Fruit fly (Drosophila melanogaster) whole organism, prepupa: Measurements from ENCODE around the gene CG9609.

Source experiments
- Blimp-1 ChIP-seq: fragments of 200-800 bp; sonication (Bioruptor generic); optimal IDR thresholded peaks from 3 replicates; lab custom pipeline; 2017; ENCODE audit warnings: missing biosample characterization, missing genetic modification characterization, mild to moderate bottlenecking, moderate library complexity, missing genetic modification reagents
- CG10669 ChIP-seq: fragments of 200-800 bp; sonication (Bioruptor generic); optimal IDR thresholded peaks from 3 replicates; lab custom pipeline; 2018; ENCODE audit warnings: missing biosample characterization, mild to moderate bottlenecking, missing genetic modification characterization, moderate library complexity
- CG11762 ChIP-seq: fragments of 200-800 bp; sonication (Bioruptor generic); optimal IDR thresholded peaks from 3 replicates; lab custom pipeline; 2016; ENCODE audit warnings: missing biosample characterization, missing genetic modification characterization; ENCODE audit not compliant: insufficient read depth
- CG15336 ChIP-seq: fragments of 200-800 bp; sonication (Bioruptor generic); IDR thresholded peaks from 2 replicates; pipeline ENCODE4 v1.3.6; 2022; ENCODE audit warnings: missing biosample characterization, missing genetic modification characterization
- CG1621 ChIP-seq: fragments of 200-800 bp; sonication (Bioruptor generic); optimal IDR thresholded peaks from 3 replicates; lab custom pipeline; 2018; ENCODE audit warnings: missing biosample characterization, mild to moderate bottlenecking, missing genetic modification characterization
- CG16779 ChIP-seq: fragments of 200-800 bp; sonication (Bioruptor generic); optimal IDR thresholded peaks from 3 replicates; lab custom pipeline; 2017; ENCODE audit warnings: missing biosample characterization, mild to moderate bottlenecking, missing genetic modification characterization
- CG3032 ChIP-seq: fragments of 200-800 bp; optimal IDR thresholded peaks from 2 replicates; lab custom pipeline; 2019; ENCODE audit warnings: missing biosample characterization, mild to moderate bottlenecking, missing genetic modification characterization, moderate library complexity
- CG32006 ChIP-seq: fragments of 200-800 bp; sonication (Bioruptor generic); optimal IDR thresholded peaks from 3 replicates; lab custom pipeline; 2017; ENCODE audit warnings: missing biosample characterization, mild to moderate bottlenecking, missing genetic modification characterization
- CG34406 ChIP-seq: fragments of 200-800 bp; sonication (Bioruptor generic); optimal IDR thresholded peaks from 3 replicates; lab custom pipeline; 2016; ENCODE audit warnings: missing biosample characterization, missing genetic modification characterization
- CG3919 ChIP-seq: fragments of 200-800 bp; sonication (Bioruptor generic); optimal IDR thresholded peaks from 3 replicates; lab custom pipeline; 2016; ENCODE audit warnings: missing biosample characterization, missing genetic modification characterization
- CG4318 ChIP-seq: fragments of 200-800 bp; sonication (Bioruptor generic); optimal IDR thresholded peaks from 3 replicates; lab custom pipeline; 2017; ENCODE audit warnings: missing biosample characterization, mild to moderate bottlenecking, missing genetic modification characterization
- CG6276 ChIP-seq: fragments of 200-800 bp; sonication (Bioruptor generic); optimal IDR thresholded peaks from 2 replicates; lab custom pipeline; 2017; ENCODE audit warnings: missing biosample characterization, mild to moderate bottlenecking, missing genetic modification characterization
- CG6792 ChIP-seq: fragments of 200-800 bp; sonication (Bioruptor generic); optimal IDR thresholded peaks from 3 replicates; lab custom pipeline; 2016; ENCODE audit warnings: missing biosample characterization, missing genetic modification characterization
- CG6854 ChIP-seq: fragments of 200-800 bp; sonication (Bioruptor generic); optimal IDR thresholded peaks from 2 replicates; lab custom pipeline; 2017; ENCODE audit warnings: missing biosample characterization, mild to moderate bottlenecking, missing genetic modification characterization
- CG7368 ChIP-seq: fragments of 200-800 bp; sonication (Bioruptor generic); optimal IDR thresholded peaks from 3 replicates; lab custom pipeline; 2016; ENCODE audit warnings: missing biosample characterization, missing genetic modification characterization
- CG8119 ChIP-seq: fragments of 200-800 bp; sonication (Bioruptor generic); IDR thresholded peaks from 3 replicates; pipeline ENCODE4 v1.3.6; 2022; ENCODE audit warnings: missing biosample characterization, missing genetic modification characterization
- CG8319 ChIP-seq: fragments of 200-800 bp; sonication (Bioruptor generic); optimal IDR thresholded peaks from 3 replicates; lab custom pipeline; 2016; ENCODE audit warnings: missing biosample characterization, missing genetic modification characterization
- CG8632 ChIP-seq: fragments of 200-800 bp; sonication (Bioruptor generic); optimal IDR thresholded peaks from 3 replicates; lab custom pipeline; 2016; ENCODE audit warnings: missing biosample characterization, missing genetic modification characterization
- CG9139 ChIP-seq: fragments of 200-800 bp; sonication (Bioruptor generic); optimal IDR thresholded peaks from 3 replicates; lab custom pipeline; 2017; ENCODE audit warnings: missing biosample characterization, mild to moderate bottlenecking, missing genetic modification characterization
- Eip75B ChIP-seq: fragments of 200-800 bp; sonication (Bioruptor generic); optimal IDR thresholded peaks from 3 replicates; lab custom pipeline; 2016; ENCODE audit warnings: missing biosample characterization, missing genetic modification characterization
- Eip78C ChIP-seq: fragments of 200-800 bp; sonication (Bioruptor generic); peaks from one replicate; lab custom pipeline; 2016; ENCODE audit warnings: missing biosample characterization, missing genetic modification characterization
- Eip93F ChIP-seq: fragments of 200-800 bp; sonication (Bioruptor generic); optimal IDR thresholded peaks from 2 replicates; lab custom pipeline; 2016; ENCODE audit warnings: missing biosample characterization, mild to moderate bottlenecking, missing genetic modification characterization
- Ets21C ChIP-seq: fragments of 200-800 bp; sonication (Bioruptor generic); optimal IDR thresholded peaks from 3 replicates; lab custom pipeline; 2016; ENCODE audit warnings: missing biosample characterization, missing genetic modification characterization
- Ets96B ChIP-seq: fragments of 200-800 bp; optimal IDR thresholded peaks from 2 replicates; lab custom pipeline; 2019; ENCODE audit warnings: missing biosample characterization, mild to moderate bottlenecking, missing genetic modification characterization, moderate library complexity
- Hr4 ChIP-seq: fragments of 200-800 bp; sonication (Bioruptor generic); optimal IDR thresholded peaks from 3 replicates; lab custom pipeline; 2016; ENCODE audit warnings: missing biosample characterization, missing genetic modification characterization
- Met ChIP-seq: fragments of 200-800 bp; sonication (Bioruptor generic); optimal IDR thresholded peaks from 3 replicates; lab custom pipeline; 2016; ENCODE audit warnings: missing biosample characterization, missing genetic modification characterization
- OdsH ChIP-seq: fragments of 200-800 bp; sonication (Bioruptor generic); optimal IDR thresholded peaks from 3 replicates; lab custom pipeline; 2016; ENCODE audit warnings: missing biosample characterization, missing genetic modification characterization
- Sox102F ChIP-seq: fragments of 200-800 bp; sonication (Bioruptor generic); optimal IDR thresholded peaks from 2 replicates; lab custom pipeline; 2016; ENCODE audit warnings: missing biosample characterization, mild to moderate bottlenecking, missing genetic modification characterization
- Sox14 ChIP-seq: fragments of 200-800 bp; sonication (Bioruptor generic); optimal IDR thresholded peaks from 3 replicates; lab custom pipeline; 2016; ENCODE audit warnings: missing biosample characterization, missing genetic modification characterization
- achi ChIP-seq: fragments of 200-800 bp; sonication (Bioruptor generic); optimal IDR thresholded peaks from 3 replicates; lab custom pipeline; 2016; ENCODE audit warnings: missing biosample characterization, missing genetic modification characterization
- acj6 ChIP-seq: fragments of 200-800 bp; sonication (Bioruptor generic); optimal IDR thresholded peaks from 3 replicates; lab custom pipeline; 2016; ENCODE audit warnings: missing biosample characterization, missing genetic modification characterization
- dac ChIP-seq: fragments of 200-800 bp; sonication (Bioruptor generic); optimal IDR thresholded peaks from 2 replicates; lab custom pipeline; 2017; ENCODE audit warnings: missing biosample characterization, mild to moderate bottlenecking, missing genetic modification characterization
- dsx ChIP-seq: fragments of 200-800 bp; optimal IDR thresholded peaks from 3 replicates; lab custom pipeline; 2019; ENCODE audit warnings: missing biosample characterization, mild to moderate bottlenecking, missing genetic modification characterization, moderate library complexity; ENCODE audit not compliant: poor library complexity, severe bottlenecking
- eg ChIP-seq: fragments of 200-800 bp; sonication (Bioruptor generic); IDR thresholded peaks from 3 replicates; pipeline ENCODE4 v1.3.6; 2022; ENCODE audit warnings: missing biosample characterization, missing genetic modification characterization
- esn ChIP-seq: fragments of 200-800 bp; sonication (Bioruptor generic); optimal IDR thresholded peaks from 2 replicates; lab custom pipeline; 2016; ENCODE audit warnings: missing biosample characterization, mild to moderate bottlenecking, missing genetic modification characterization, moderate library complexity
- fd59A ChIP-seq: fragments of 200-800 bp; sonication (Bioruptor generic); optimal IDR thresholded peaks from 2 replicates; lab custom pipeline; 2017; ENCODE audit warnings: missing biosample characterization, mild to moderate bottlenecking, missing genetic modification characterization, missing genetic modification reagents
- fd85E ChIP-seq: fragments of 200-800 bp; sonication (Bioruptor generic); optimal IDR thresholded peaks from 3 replicates; lab custom pipeline; 2016; ENCODE audit warnings: missing biosample characterization, missing genetic modification characterization
- fkh ChIP-seq: fragments of 200-800 bp; sonication (Bioruptor generic); optimal IDR thresholded peaks from 3 replicates; lab custom pipeline; 2017; ENCODE audit warnings: missing biosample characterization, mild to moderate bottlenecking, missing genetic modification characterization, moderate library complexity
- pdm3 ChIP-seq: fragments of 200-800 bp; sonication (Bioruptor generic); optimal IDR thresholded peaks from 3 replicates; lab custom pipeline; 2016; ENCODE audit warnings: missing biosample characterization, missing genetic modification characterization
- salr ChIP-seq, 2 experiments: fragments of 200-800 bp; sonication (Bioruptor generic); optimal IDR thresholded peaks; 3 replicates each; lab custom pipeline; 2016 to 2018; ENCODE audit warnings: missing biosample characterization in 2 of 2, missing genetic modification characterization in 2 of 2, mild to moderate bottlenecking in 1 of 2
- spab ChIP-seq: fragments of 200-800 bp; sonication (Bioruptor generic); optimal IDR thresholded peaks from 2 replicates; lab custom pipeline; 2017; ENCODE audit warnings: missing biosample characterization, mild to moderate bottlenecking, missing genetic modification characterization, missing genetic modification reagents
- ss ChIP-seq, 2 experiments: fragments of 200-800 bp; sonication (Bioruptor generic); optimal IDR thresholded peaks; 2 replicates in 1 of 2; 3 replicates in 1 of 2; lab custom pipeline; 2017 to 2018; ENCODE audit warnings: mild to moderate bottlenecking in 2 of 2, missing biosample characterization in 2 of 2, missing genetic modification characterization in 2 of 2, moderate library complexity in 1 of 2
- svp ChIP-seq: fragments of 200-800 bp; sonication (Bioruptor generic); peaks from one replicate; lab custom pipeline; 2016; ENCODE audit warnings: missing biosample characterization, missing genetic modification characterization
- topi ChIP-seq: fragments of 200-800 bp; sonication (Bioruptor generic); optimal IDR thresholded peaks from 3 replicates; lab custom pipeline; 2016; ENCODE audit warnings: missing biosample characterization, missing genetic modification characterization
- vri ChIP-seq: fragments of 200-800 bp; sonication (Bioruptor generic); optimal IDR thresholded peaks from 3 replicates; lab custom pipeline; 2016; ENCODE audit warnings: missing biosample characterization, mild to moderate bottlenecking, missing genetic modification characterization

Gene CG9609

dm6 chrX:16833097-16833496, 46.3 kb upstream of the CG9609 start (continued):
- TF ChIP-seq CG34406 (GFP tag; lab: Kevin White, UChicago): peak; percentile 65
- TF ChIP-seq Hr4 (GFP tag; lab: Kevin White, UChicago): peak; percentile 86
- peak; percentile 29 for TF ChIP-seq fd85E (GFP tag; lab: Kevin White, UChicago)
- peak; percentile 32 for TF ChIP-seq Ets21C (GFP tag; lab: Kevin White, UChicago)
- TF ChIP-seq CG1621 (tag; lab: Kevin White, UChicago): peak; percentile 87
- TF ChIP-seq Met (GFP tag; lab: Kevin White, UChicago): peak; percentile 56
- TF ChIP-seq topi: peak; percentile 73
- TF ChIP-seq Ets96B: peak; percentile 86
- TF ChIP-seq CG4318: peak; percentile 62
- peak; percentile 86 for TF ChIP-seq CG3919 (GFP tag; lab: Kevin White, UChicago)
- TF ChIP-seq Blimp-1 (GFP tag; lab: Kevin White, UChicago): no peak
- peak; percentile 68 to 75 for TF ChIP-seq salr (GFP tag; optimal IDR thresholded peaks at IDR 0.05; lab: Kevin White, UChicago)
- peak; percentile 87 for TF ChIP-seq pdm3 (GFP tag; lab: Kevin White, UChicago)
- TF ChIP-seq CG16779 (tag; lab: Kevin White, UChicago): peak; percentile 75
- TF ChIP-seq fd59A (GFP tag; lab: Kevin White, UChicago): peak; percentile 81
- TF ChIP-seq OdsH: peak; percentile 84
- peak; percentile 84 to 87 for TF ChIP-seq ss (GFP tag; optimal IDR thresholded peaks at IDR 0.05; lab: Kevin White, UChicago)
- peak; percentile 82 for TF ChIP-seq Sox14
- peak; percentile 74 for TF ChIP-seq CG9139
- TF ChIP-seq achi (GFP tag; lab: Kevin White, UChicago): peak; percentile 83
- peak; percentile 87 for TF ChIP-seq CG15336 (GFP tag; lab: Robert Waterston, UW)
- TF ChIP-seq CG3032 (tag; lab: Kevin White, UChicago): peak; percentile 84

- no peak for TF ChIP-seq CG4318
- TF ChIP-seq, all 60 proteins: peak for 0
These were observed 45.0 kb upstream of the CG9609 start for dm6 chrX:16831848-16832247.

dm6 chrX:16830081-16830480, 43.3 kb upstream of the CG9609 start:
- TF ChIP-seq CG8119 (peak; percentile 24; the same call in 1 of the 3 replicates), Eip78C (peak; percentile 76), CG8632 (GFP tag; lab: Kevin White, UChicago) (no peak), Sox102F (GFP tag; lab: Kevin White, UChicago) (no peak), CG32006 (peak; percentile 36), CG4318 (no peak), CG8319 (GFP tag; lab: Kevin White, UChicago) (no peak), Eip75B (GFP tag; lab: Kevin White, UChicago) (no peak), svp (GFP tag; lab: Kevin White, UChicago) (no peak), Sox14 (peak; percentile 8), CG9139 (no peak), fkh (GFP tag; lab: Kevin White, UChicago) (no peak), CG7368 (no peak), CG15336 (GFP tag; lab: Robert Waterston, UW) (no peak), topi (no peak), spab (GFP tag; lab: Kevin White, UChicago) (no peak), Met (GFP tag; lab: Kevin White, UChicago) (no peak), esn (GFP tag; lab: Kevin White, UChicago) (peak; percentile 1), CG10669 (no peak), CG6276 (GFP tag; lab: Kevin White, UChicago) (no peak), Blimp-1 (GFP tag; lab: Kevin White, UChicago) (no peak), fd85E (GFP tag; lab: Kevin White, UChicago) (no peak), OdsH (peak; percentile 45), Ets96B (no peak), salr (GFP tag; optimal IDR thresholded peaks at IDR 0.05; lab: Kevin White, UChicago) (no peak), acj6 (GFP tag; lab: Kevin White, UChicago) (peak; percentile 6), dac (GFP tag; lab: Kevin White, UChicago) (no peak), eg (no peak), vri (GFP tag; lab: Kevin White, UChicago) (no peak), Eip93F (no peak), Hr4 (GFP tag; lab: Kevin White, UChicago) (peak; percentile 0), achi (GFP tag; lab: Kevin White, UChicago) (peak; percentile 19), dsx (GFP tag; lab: Kevin White, UChicago) (no peak), CG3919 (GFP tag; lab: Kevin White, UChicago) (no peak), CG6854 (GFP tag; lab: Kevin White, UChicago) (no peak), CG11762 (GFP tag; lab: Kevin White, UChicago) (no peak), CG6792 (GFP tag; lab: Kevin White, UChicago) (no peak), CG3032 (tag; lab: Kevin White, UChicago) (no peak)
